Fruit fly (Drosophila melanogaster) whole organism, embryonic: ENCODE measurements around the gene Pez.

Experiments used
- Atf6 ChIP-seq: fragments of 200-800 bp; sonication (Bioruptor generic); IDR thresholded peaks from 2 replicates; pipeline ENCODE4 v1.3.6; 2022; ENCODE audit warnings: missing biosample characterization, missing genetic modification characterization
- B-H1 ChIP-seq: fragments of 200-800 bp; sonication (Bioruptor generic); IDR thresholded peaks from 3 replicates; pipeline ENCODE4 v1.3.6; 2022; ENCODE audit warnings: missing biosample characterization, missing genetic modification characterization
- CG10543 ChIP-seq: fragments of 200-800 bp; sonication (Bioruptor generic); optimal IDR thresholded peaks from 3 replicates; lab custom pipeline; 2017; ENCODE audit warnings: missing biosample characterization, mild to moderate bottlenecking, missing genetic modification characterization, moderate library complexity
- CG11695 ChIP-seq: fragments of 200-800 bp; sonication (Bioruptor generic); IDR thresholded peaks from 3 replicates; pipeline ENCODE4 v1.3.6; 2022; ENCODE audit warnings: missing biosample characterization, missing genetic modification characterization
- CG12071 ChIP-seq: fragments of 200-800 bp; sonication (Bioruptor generic); optimal IDR thresholded peaks from 3 replicates; lab custom pipeline; 2018; ENCODE audit warnings: missing biosample characterization, mild to moderate bottlenecking, missing genetic modification characterization
- CG12219 ChIP-seq: fragments of 200-800 bp; sonication (Bioruptor generic); optimal IDR thresholded peaks from 3 replicates; lab custom pipeline; 2018; ENCODE audit warnings: missing biosample characterization, mild to moderate bottlenecking, missing genetic modification characterization
- CG18476 ChIP-seq: fragments of 200-800 bp; sonication (Bioruptor generic); optimal IDR thresholded peaks from 2 replicates; lab custom pipeline; 2016; ENCODE audit warnings: missing biosample characterization, mild to moderate bottlenecking, missing genetic modification characterization
- CG2678 ChIP-seq: fragments of 200-800 bp; sonication (Bioruptor generic); optimal IDR thresholded peaks from 3 replicates; lab custom pipeline; 2019; ENCODE audit warnings: missing biosample characterization, mild to moderate bottlenecking, missing genetic modification characterization, moderate library complexity
- CG31441 ChIP-seq: fragments of 200-800 bp; sonication (Bioruptor generic); IDR thresholded peaks from 2 replicates; pipeline ENCODE4 v1.3.6; 2022; ENCODE audit warnings: missing biosample characterization, missing genetic modification characterization
- CG3281 ChIP-seq: fragments of 200-800 bp; sonication (Bioruptor generic); optimal IDR thresholded peaks from 3 replicates; lab custom pipeline; 2017; ENCODE audit warnings: missing biosample characterization, mild to moderate bottlenecking, missing genetic modification characterization
- CG4328 ChIP-seq: fragments of 200-800 bp; sonication (Bioruptor generic); optimal IDR thresholded peaks from 3 replicates; lab custom pipeline; 2017; ENCODE audit warnings: missing biosample characterization, missing genetic modification reagents, missing genetic modification characterization
- CG5245 ChIP-seq: fragments of 200-800 bp; sonication (Bioruptor generic); optimal IDR thresholded peaks from 3 replicates; lab custom pipeline; 2016; ENCODE audit warnings: missing biosample characterization, missing genetic modification characterization
- CG7839 ChIP-seq: fragments of 200-800 bp; sonication (Bioruptor generic); optimal IDR thresholded peaks from 3 replicates; lab custom pipeline; 2018; ENCODE audit warnings: missing biosample characterization, mild to moderate bottlenecking, missing genetic modification characterization, moderate library complexity
- CG7928 ChIP-seq: fragments of 200-800 bp; sonication (Bioruptor generic); optimal IDR thresholded peaks from 2 replicates; lab custom pipeline; 2017; ENCODE audit warnings: missing biosample characterization, mild to moderate bottlenecking, missing genetic modification characterization
- CG8388 ChIP-seq: fragments of 200-800 bp; sonication (Bioruptor generic); optimal IDR thresholded peaks from 2 replicates; lab custom pipeline; 2019; ENCODE audit warnings: missing biosample characterization, mild to moderate bottlenecking, missing genetic modification characterization, moderate library complexity
- CG9437 ChIP-seq: fragments of 200-800 bp; sonication (Bioruptor generic); optimal IDR thresholded peaks from 2 replicates; lab custom pipeline; 2018; ENCODE audit warnings: missing biosample characterization, mild to moderate bottlenecking, missing genetic modification characterization
- E2f2 ChIP-seq: fragments of 200-800 bp; sonication (Bioruptor generic); IDR thresholded peaks from 2 replicates; pipeline ENCODE4 v1.3.6; 2022; ENCODE audit warnings: missing biosample characterization, missing genetic modification characterization
- Gug ChIP-seq: fragments of 200-800 bp; sonication (Bioruptor generic); IDR thresholded peaks from 4 replicates; pipeline ENCODE4 v1.3.6; 2022; ENCODE audit warnings: missing biosample characterization, missing genetic modification characterization
- HHEX ChIP-seq: fragments of 200-800 bp; sonication (Bioruptor generic); optimal IDR thresholded peaks from 3 replicates; lab custom pipeline; 2017; ENCODE audit warnings: missing biosample characterization, mild to moderate bottlenecking, missing genetic modification characterization, missing genetic modification reagents
- HLH3B ChIP-seq: fragments of 200-800 bp; sonication (Bioruptor generic); IDR thresholded peaks from 2 replicates; pipeline ENCODE4 v1.3.6; 2022; ENCODE audit warnings: missing biosample characterization, missing genetic modification characterization
- HLH54F ChIP-seq: fragments of 200-800 bp; sonication (Bioruptor generic); optimal IDR thresholded peaks from 3 replicates; lab custom pipeline; 2016; ENCODE audit warnings: missing biosample characterization, missing genetic modification characterization
- Hr51 ChIP-seq, 2 experiments: fragments of 200-800 bp; sonication (Bioruptor generic); optimal IDR thresholded peaks; 2 replicates in 1 of 2; 3 replicates in 1 of 2; lab custom pipeline; 2016 to 2018; ENCODE audit warnings: missing biosample characterization in 2 of 2, missing genetic modification characterization in 2 of 2, mild to moderate bottlenecking in 1 of 2, moderate library complexity in 1 of 2
- Hsf ChIP-seq: fragments of 200-800 bp; sonication (Bioruptor generic); optimal IDR thresholded peaks from 3 replicates; lab custom pipeline; 2016; ENCODE audit warnings: missing biosample characterization, missing genetic modification characterization
- Med ChIP-seq: fragments of 200-800 bp; sonication (Bioruptor generic); peaks from one replicate; lab custom pipeline; 2016; ENCODE audit warnings: missing biosample characterization, missing genetic modification characterization, mild to moderate bottlenecking, inconsistent platforms, moderate library complexity
- Meics ChIP-seq: fragments of 200-800 bp; sonication (Bioruptor generic); optimal IDR thresholded peaks from 2 replicates; lab custom pipeline; 2017; ENCODE audit warnings: missing biosample characterization, mild to moderate bottlenecking, missing genetic modification characterization
- NC2β ChIP-seq: fragments of 200-800 bp; sonication (Bioruptor generic); optimal IDR thresholded peaks from 2 replicates; lab custom pipeline; 2016; ENCODE audit warnings: missing biosample characterization, missing genetic modification characterization
- Oli ChIP-seq: fragments of 200-800 bp; sonication (Bioruptor generic); optimal IDR thresholded peaks from 2 replicates; lab custom pipeline; 2018; ENCODE audit warnings: missing biosample characterization, mild to moderate bottlenecking, missing genetic modification characterization, moderate library complexity
- PHDP ChIP-seq: fragments of 200-800 bp; sonication (Bioruptor generic); optimal IDR thresholded peaks from 3 replicates; lab custom pipeline; 2018; ENCODE audit warnings: missing biosample characterization, mild to moderate bottlenecking, missing genetic modification characterization, moderate library complexity
- Sox102F ChIP-seq: fragments of 200-800 bp; sonication (Bioruptor generic); optimal IDR thresholded peaks from 2 replicates; lab custom pipeline; 2018; ENCODE audit warnings: missing biosample characterization, mild to moderate bottlenecking, missing genetic modification characterization, moderate library complexity
- Xbp1 ChIP-seq: fragments of 200-800 bp; sonication (Bioruptor generic); optimal IDR thresholded peaks from 3 replicates; lab custom pipeline; 2016; ENCODE audit warnings: missing biosample characterization, mild to moderate bottlenecking, missing genetic modification characterization
- Xrp1 ChIP-seq: fragments of 200-800 bp; sonication (Bioruptor generic); IDR thresholded peaks from 2 replicates; pipeline ENCODE4 v1.3.6; 2022; ENCODE audit warnings: missing biosample characterization, missing genetic modification characterization
- ara ChIP-seq: fragments of 200-800 bp; sonication (Bioruptor generic); IDR thresholded peaks from 2 replicates; pipeline ENCODE4 v1.3.6; 2022; ENCODE audit warnings: missing biosample characterization, missing genetic modification characterization
- crc ChIP-seq: fragments of 200-800 bp; sonication (Bioruptor generic); optimal IDR thresholded peaks from 2 replicates; lab custom pipeline; 2016; ENCODE audit warnings: missing biosample characterization, missing genetic modification characterization
- crp ChIP-seq, 2 experiments: fragments of 200-800 bp; sonication (Bioruptor generic); optimal IDR thresholded peaks; 2 replicates in 1 of 2; 3 replicates in 1 of 2; lab custom pipeline; 2017; ENCODE audit warnings: missing biosample characterization in 2 of 2, missing genetic modification characterization in 2 of 2, mild to moderate bottlenecking in 1 of 2, moderate library complexity in 1 of 2
- dmrt11E ChIP-seq: fragments of 200-800 bp; sonication (Bioruptor generic); optimal IDR thresholded peaks from 3 replicates; lab custom pipeline; 2018; ENCODE audit warnings: missing biosample characterization, mild to moderate bottlenecking, missing genetic modification characterization, moderate library complexity
- dmrt99B ChIP-seq: fragments of 200-800 bp; sonication (Bioruptor generic); optimal IDR thresholded peaks from 2 replicates; lab custom pipeline; 2018; ENCODE audit warnings: missing biosample characterization, mild to moderate bottlenecking, missing genetic modification characterization, moderate library complexity
- dysf ChIP-seq: fragments of 200-800 bp; sonication (Bioruptor generic); IDR thresholded peaks from 3 replicates; pipeline ENCODE4 v1.3.6; 2022; ENCODE audit warnings: missing biosample characterization, missing genetic modification characterization
- fd96Cb ChIP-seq: fragments of 200-800 bp; sonication (Bioruptor generic); optimal IDR thresholded peaks from 2 replicates; lab custom pipeline; 2018; ENCODE audit warnings: missing biosample characterization, mild to moderate bottlenecking, missing genetic modification characterization, moderate library complexity
- grau ChIP-seq: fragments of 200-800 bp; optimal IDR thresholded peaks from 3 replicates; lab custom pipeline; 2019; ENCODE audit warnings: missing biosample characterization, mild to moderate bottlenecking, missing genetic modification characterization, moderate library complexity
- gt ChIP-seq: fragments of 200-800 bp; sonication (Bioruptor generic); IDR thresholded peaks from 2 replicates; pipeline ENCODE4 v1.3.6; 2022; ENCODE audit warnings: missing biosample characterization, missing genetic modification characterization
- nmo ChIP-seq: fragments of 200-800 bp; sonication (Bioruptor generic); optimal IDR thresholded peaks from 2 replicates; lab custom pipeline; 2018; ENCODE audit warnings: missing biosample characterization, mild to moderate bottlenecking, missing genetic modification characterization, moderate library complexity
- phol ChIP-seq: fragments of 200-800 bp; sonication (Bioruptor generic); optimal IDR thresholded peaks from 3 replicates; lab custom pipeline; 2018; ENCODE audit warnings: missing biosample characterization, mild to moderate bottlenecking, missing genetic modification characterization, moderate library complexity
- pnt ChIP-seq: fragments of 200-800 bp; sonication (Bioruptor generic); optimal IDR thresholded peaks from 3 replicates; lab custom pipeline; 2016; ENCODE audit warnings: missing biosample characterization, missing genetic modification characterization
- prd ChIP-seq, 3 experiments: fragments of >200 bp in 2 of 3; fragments of 200-800 bp in 1 of 3; sonication (Bioruptor generic) in 1 of 3; optimal IDR thresholded peaks in 2 of 3; IDR thresholded peaks in 1 of 3; 2 replicates in 2 of 3; 3 replicates in 1 of 3; pipeline versions ENCODE4 v1.3.6 to Lab custom; 2017 to 2022; ENCODE audit warnings: missing biosample characterization in 1 of 3, missing genetic modification characterization in 1 of 3
- repo ChIP-seq: fragments of 200-800 bp; sonication (Bioruptor generic); optimal IDR thresholded peaks from 2 replicates; lab custom pipeline; 2016; ENCODE audit warnings: missing biosample characterization, missing genetic modification characterization
- row ChIP-seq: fragments of 200-800 bp; sonication (Bioruptor generic); IDR thresholded peaks from 3 replicates; pipeline ENCODE4 v1.3.6; 2022; ENCODE audit warnings: missing biosample characterization, missing genetic modification characterization
- sug ChIP-seq: fragments of 200-800 bp; optimal IDR thresholded peaks from 2 replicates; lab custom pipeline; 2019; ENCODE audit warnings: missing biosample characterization, mild to moderate bottlenecking, missing genetic modification characterization, moderate library complexity
- tin ChIP-seq: fragments of 200-800 bp; sonication (Bioruptor generic); optimal IDR thresholded peaks from 3 replicates; lab custom pipeline; 2016; ENCODE audit warnings: missing biosample characterization, missing genetic modification characterization
- zen2 ChIP-seq: fragments of 200-800 bp; sonication (Bioruptor generic); IDR thresholded peaks from 3 replicates; pipeline ENCODE4 v1.3.6; 2022; ENCODE audit warnings: missing biosample characterization, missing genetic modification characterization; ENCODE audit not compliant: partially characterized antibody

Pez gene

DNA sequence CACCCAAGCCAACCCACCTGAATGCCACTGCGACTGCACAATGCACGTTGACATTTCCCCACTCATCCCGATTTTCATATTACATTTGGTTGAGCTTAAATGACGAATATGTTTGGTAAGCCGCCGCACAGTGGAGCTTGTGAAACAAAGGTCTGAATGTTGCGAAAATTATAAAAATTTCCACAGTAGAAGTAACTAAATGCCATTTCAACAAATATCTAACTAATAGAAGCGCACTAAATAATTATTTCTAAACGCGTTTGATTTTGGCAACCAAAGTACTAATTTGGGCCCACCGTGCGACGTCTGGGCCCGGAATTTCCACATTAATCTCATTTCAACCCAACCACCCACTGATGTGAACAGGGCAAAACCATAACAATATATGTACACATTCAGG, 31.6 kb downstream of the Pez start (continued):
- TF ChIP-seq Xbp1 (GFP tag; lab: Kevin White, UChicago) (peak; percentile 34), E2f2 (GFP tag; lab: Robert Waterston, UW) (no peak), HHEX (GFP tag; lab: Kevin White, UChicago) (peak; percentile 4), Gug (0 out of 4 replicates have a peak, but pooled peaks have one; percentile 10), gt (no peak), Meics (peak; percentile 4), zen2 (GFP tag; lab: Robert Waterston, UW) (no peak), CG5245 (no peak), CG31441 (GFP tag; lab: Robert Waterston, UW) (0 out of 2 replicates have a peak, but pooled peaks have one; percentile 22), HLH3B (GFP tag; lab: Robert Waterston, UW) (peak; percentile 41), Hr51 (GFP tag; optimal IDR thresholded peaks at IDR 0.05; lab: Kevin White, UChicago) (peak in 1 of 2 experiments; percentile 40), Sox102F (peak; percentile 59), grau (tag; lab: Kevin White, UChicago) (peak; percentile 15), PHDP (tag; lab: Kevin White, UChicago) (peak; percentile 19), ara (0 out of 2 replicates have a peak, but pooled peaks have one; percentile 13), dysf (GFP tag; lab: Robert Waterston, UW) (0 out of 3 replicates have a peak, but pooled peaks have one; percentile 20), prd (optimal IDR thresholded peaks at IDR 0.05; lab: Kevin White, UChicago) (no peak), prd (GFP tag; IDR thresholded peaks at IDR 0.05; lab: Robert Waterston, UW) (peak; percentile 41; the same call in 1 of the 3 replicates), dmrt11E (tag; lab: Kevin White, UChicago) (peak; percentile 6), B-H1 (GFP tag; lab: Robert Waterston, UW) (0 out of 3 replicates have a peak, but pooled peaks have one; percentile 14), repo (no peak), row (peak; percentile 43; the same call in 1 of the 3 replicates), crp (GFP tag; optimal IDR thresholded peaks at IDR 0.05; lab: Kevin White, UChicago) (no peak), CG10543 (GFP tag; lab: Kevin White, UChicago) (no peak), Atf6 (GFP tag; lab: Robert Waterston, UW) (no peak), CG4328 (GFP tag; lab: Kevin White, UChicago) (no peak), fd96Cb (tag; lab: Kevin White, UChicago) (peak; percentile 29), CG7928 (no peak), CG3281 (GFP tag; lab: Kevin White, UChicago) (peak; percentile 7), CG11695 (0 out of 3 replicates have a peak, but pooled peaks have one; percentile 18), Oli (tag; lab: Kevin White, UChicago) (peak; percentile 30), NC2β (GFP tag; lab: Kevin White, UChicago) (no peak), nmo (GFP tag; lab: Kevin White, UChicago) (peak; percentile 14), CG18476 (GFP tag; lab: Kevin White, UChicago) (no peak), Xrp1 (peak; percentile 39; the same call in 1 of the 2 replicates), pnt (GFP tag; lab: Kevin White, UChicago) (peak; percentile 11), CG8388 (peak; percentile 23), sug (tag; lab: Kevin White, UChicago) (no peak), phol (tag; lab: Kevin White, UChicago) (peak; percentile 23), CG7839 (tag; lab: Kevin White, UChicago) (peak; percentile 38), CG12219 (GFP tag; lab: Kevin White, UChicago) (peak; percentile 3), HLH54F (GFP tag; lab: Kevin White, UChicago) (no peak), Med (GFP tag; lab: Kevin White, UChicago) (peak; percentile 78), CG9437 (GFP tag; lab: Kevin White, UChicago) (no peak), CG12071 (GFP tag; lab: Kevin White, UChicago) (peak; percentile 8), crc (GFP tag; lab: Kevin White, UChicago) (no peak), CG2678 (tag; lab: Kevin White, UChicago) (peak; percentile 10), dmrt99B (tag; lab: Kevin White, UChicago) (peak; percentile 37), tin (GFP tag; lab: Kevin White, UChicago) (peak; percentile 17), Hsf (GFP tag; lab: Kevin White, UChicago) (no peak)
